Fruit fly (Drosophila melanogaster): ENCODE data around the gene CG34150.

CG34150 gene

dm6 chr3R:24816993-24817854, 3.2 kb downstream of the CG34150 start, which contains the start of the genes CG5808 and Saf-B:
Gene CG5808, minus strand, starts transcription at chr3R:24817007.
Gene Saf-B, plus strand, starts transcription at chr3R:24817464.
- TF ChIP-seq ttk (optimal IDR thresholded peaks at IDR 0.05) (no peak), h (optimal IDR thresholded peaks at IDR 0.05) (no peak), psq (optimal IDR thresholded peaks at IDR 0.05) (no peak), Myc (optimal IDR thresholded peaks at IDR 0.05) (no peak), Sin3A (optimal IDR thresholded peaks at IDR 0.05) (no peak), insv (optimal IDR thresholded peaks at IDR 0.05) (no peak)

DNA sequence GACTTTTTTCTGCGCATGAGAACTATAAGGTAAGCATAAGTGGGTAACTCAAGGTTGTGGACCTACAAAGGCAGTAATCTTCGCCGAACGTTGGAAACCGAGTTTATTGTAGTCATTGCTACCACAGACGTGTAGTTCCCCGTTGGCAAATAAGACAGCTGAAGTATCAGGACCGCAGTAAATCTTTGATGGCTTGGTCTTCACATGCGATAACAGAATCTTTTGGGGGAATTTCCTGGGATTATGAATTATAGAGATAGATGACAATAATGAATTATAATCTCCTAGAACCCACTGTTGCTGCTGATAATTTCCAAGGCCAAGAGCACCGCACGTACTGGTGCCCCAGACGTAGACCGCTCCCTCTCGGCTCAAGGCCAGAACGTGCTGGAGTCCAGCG, 9.0 kb downstream of the CG34150 start:
- TF ChIP-seq psq (optimal IDR thresholded peaks at IDR 0.05): no peak
- no peak for TF ChIP-seq Myc (optimal IDR thresholded peaks at IDR 0.05)
- no peak for TF ChIP-seq insv (optimal IDR thresholded peaks at IDR 0.05)
- TF ChIP-seq h (optimal IDR thresholded peaks at IDR 0.05): no peak
- no peak for TF ChIP-seq Sin3A (optimal IDR thresholded peaks at IDR 0.05)

DNA sequence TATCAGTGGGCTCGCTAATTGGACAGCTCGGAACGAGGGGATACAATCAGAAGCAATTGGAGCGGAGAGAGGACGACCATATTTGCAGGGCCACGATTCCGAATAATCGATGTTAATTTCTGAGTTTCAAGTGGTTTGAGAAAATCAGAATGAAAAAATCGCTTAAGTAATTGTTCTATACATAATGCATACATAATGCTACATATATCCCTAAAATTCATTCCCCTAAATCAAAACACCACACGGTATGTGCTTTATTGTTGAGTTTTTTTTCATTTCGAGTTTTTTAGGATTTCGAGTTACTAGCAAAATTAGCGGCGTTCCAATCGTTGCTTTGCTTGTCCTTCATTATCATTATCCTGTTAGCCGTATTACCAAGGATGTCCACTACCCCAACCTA, 11.5 kb downstream of the CG34150 start, which contains the start of gene niki:
Gene niki, minus strand, starts transcription at position 101 of the 400 bp plus-strand sequence.
- TF ChIP-seq insv (optimal IDR thresholded peaks at IDR 0.05): no peak
- no peak for TF ChIP-seq psq (optimal IDR thresholded peaks at IDR 0.05)
- TF ChIP-seq ttk (optimal IDR thresholded peaks at IDR 0.05): no peak
- no peak for TF ChIP-seq Myc (optimal IDR thresholded peaks at IDR 0.05)

dm6 chr3R:24828234-24828633, 14.2 kb downstream of the CG34150 start, which contains the start of gene RabX4:
Gene RabX4, minus strand, starts transcription at chr3R:24828409.
- TF ChIP-seq Myc (optimal IDR thresholded peaks at IDR 0.05): no peak
- TF ChIP-seq psq (optimal IDR thresholded peaks at IDR 0.05): no peak
- no peak for TF ChIP-seq ttk (optimal IDR thresholded peaks at IDR 0.05)
- no peak for TF ChIP-seq Sin3A (optimal IDR thresholded peaks at IDR 0.05)
- TF ChIP-seq insv (optimal IDR thresholded peaks at IDR 0.05): no peak
- no peak for TF ChIP-seq h (optimal IDR thresholded peaks at IDR 0.05)

DNA sequence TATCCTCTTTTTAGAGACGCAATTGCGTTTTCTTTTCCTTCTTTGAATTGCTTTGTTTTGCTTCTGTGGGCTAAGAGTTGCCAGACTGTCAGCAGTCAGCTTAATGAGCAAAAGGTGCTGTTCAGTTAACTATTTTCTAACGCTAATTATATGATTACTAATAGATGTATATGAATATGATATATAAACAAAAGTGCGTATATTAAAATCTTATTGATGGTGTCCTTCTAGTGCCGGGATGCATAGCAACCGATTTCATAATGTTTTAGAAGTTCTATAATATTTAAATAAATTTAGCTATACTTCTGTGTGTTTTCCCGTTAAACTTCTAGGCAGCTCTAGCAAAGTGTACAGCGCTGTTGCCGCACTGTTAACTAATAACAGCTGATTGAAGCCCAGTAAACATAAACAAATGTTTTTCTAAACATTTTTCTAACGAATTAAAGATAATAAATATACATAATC, 15.9 kb downstream of the CG34150 start, which contains the start of the genes Kaz and CG43273:
Gene Kaz, minus strand, starts transcription at position 73 of the 465 bp plus-strand sequence.
Gene CG43273, plus strand, starts transcription at position 415 of the 465 bp plus-strand sequence.
- TF ChIP-seq psq (optimal IDR thresholded peaks at IDR 0.05) (no peak), Myc (optimal IDR thresholded peaks at IDR 0.05) (no peak), h (optimal IDR thresholded peaks at IDR 0.05) (no peak), insv (optimal IDR thresholded peaks at IDR 0.05) (no peak), Sin3A (optimal IDR thresholded peaks at IDR 0.05) (no peak)

- no peak for TF ChIP-seq ttk (optimal IDR thresholded peaks at IDR 0.05)
- TF ChIP-seq h (optimal IDR thresholded peaks at IDR 0.05): no peak
These were observed 19.6 kb downstream of the CG34150 start, which contains the start of gene sosie for dm6 chr3R:24833652-24834051. Gene sosie, plus strand, starts transcription at chr3R:24833952.

dm6 chr3R:24841063-24841462, 27.0 kb downstream of the CG34150 start, which contains the start of gene CG33658:
Gene CG33658, minus strand, starts transcription at chr3R:24841163.
- no peak for TF ChIP-seq ttk (optimal IDR thresholded peaks at IDR 0.05)
- no peak for TF ChIP-seq Myc (optimal IDR thresholded peaks at IDR 0.05)
- TF ChIP-seq h (optimal IDR thresholded peaks at IDR 0.05): no peak
- no peak for TF ChIP-seq psq (optimal IDR thresholded peaks at IDR 0.05)
- no peak for TF ChIP-seq insv (optimal IDR thresholded peaks at IDR 0.05)

DNA sequence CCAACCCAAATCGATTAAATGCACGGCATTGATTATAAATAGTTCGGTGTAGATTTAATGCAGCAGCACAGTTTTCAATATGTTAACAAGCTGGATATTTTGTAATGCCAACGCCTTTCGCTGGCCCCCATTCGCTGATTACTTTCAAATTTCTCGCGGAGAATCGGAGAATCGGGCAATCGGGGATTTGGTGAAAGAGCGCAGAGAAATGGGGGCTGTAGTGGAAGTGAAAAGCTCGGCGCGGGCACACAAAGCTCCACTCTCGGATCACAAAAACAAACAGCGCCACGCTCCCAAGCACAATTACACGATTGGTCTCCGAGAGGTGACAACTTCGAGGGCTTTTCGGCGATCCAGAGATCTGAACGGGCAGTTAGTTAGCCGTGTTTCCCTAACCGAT, 27.6 kb downstream of the CG34150 start, which contains the start of gene Esp:
Gene Esp, plus strand, starts transcription at position 301 of the 400 bp plus-strand sequence.
- TF ChIP-seq h (optimal IDR thresholded peaks at IDR 0.05) (no peak), insv (optimal IDR thresholded peaks at IDR 0.05) (no peak), ttk (optimal IDR thresholded peaks at IDR 0.05) (no peak), Sin3A (optimal IDR thresholded peaks at IDR 0.05) (no peak), Myc (optimal IDR thresholded peaks at IDR 0.05) (no peak)

DNA sequence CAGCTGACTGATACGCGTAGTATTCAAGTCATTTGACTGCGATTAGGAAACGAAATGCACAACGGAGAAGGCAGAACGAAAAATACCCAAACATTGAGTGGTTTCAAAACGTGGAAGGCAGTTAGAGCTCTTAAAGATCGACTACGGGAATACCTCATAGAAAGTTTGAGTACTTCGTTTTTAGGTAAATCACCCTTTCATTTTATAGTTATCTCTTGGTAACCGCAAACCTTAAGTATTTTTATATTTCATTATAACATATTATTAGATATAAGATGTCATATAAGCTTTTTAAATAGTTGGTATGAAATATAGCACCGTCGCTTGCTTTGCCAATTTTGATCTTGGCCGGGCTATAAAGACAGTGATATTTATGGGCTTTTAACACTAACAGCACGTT, 31.1 kb downstream of the CG34150 start:
- TF ChIP-seq Myc (optimal IDR thresholded peaks at IDR 0.05) (no peak), insv (optimal IDR thresholded peaks at IDR 0.05) (no peak), ttk (optimal IDR thresholded peaks at IDR 0.05) (no peak), Sin3A (optimal IDR thresholded peaks at IDR 0.05) (no peak), h (optimal IDR thresholded peaks at IDR 0.05) (no peak), psq (optimal IDR thresholded peaks at IDR 0.05) (no peak)

dm6 chr3R:24845952-24846848, 32.1 kb downstream of the CG34150 start:
- TF ChIP-seq Sin3A (optimal IDR thresholded peaks at IDR 0.05) (no peak), insv (optimal IDR thresholded peaks at IDR 0.05) (no peak), ttk (optimal IDR thresholded peaks at IDR 0.05) (no peak), psq (optimal IDR thresholded peaks at IDR 0.05) (no peak), Myc (optimal IDR thresholded peaks at IDR 0.05) (no peak), h (optimal IDR thresholded peaks at IDR 0.05) (no peak)

DNA sequence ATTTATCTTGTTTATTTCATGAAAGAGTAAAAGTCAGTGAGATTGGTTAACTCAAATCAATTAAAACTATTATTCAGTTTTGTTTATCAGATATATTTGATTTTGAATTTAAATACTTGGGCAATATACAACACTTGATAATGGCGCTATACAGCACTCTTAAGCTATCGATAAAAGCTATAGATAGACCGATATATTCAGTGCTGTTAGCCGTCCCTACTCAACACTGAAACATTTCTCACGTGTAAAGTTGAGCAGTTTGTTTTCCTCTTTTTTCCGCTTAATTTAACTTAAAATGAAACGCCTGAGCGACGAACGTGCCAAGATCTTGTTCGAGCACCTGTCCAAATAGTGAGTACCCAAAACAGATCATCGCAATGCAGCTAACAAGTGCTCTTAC, 36.4 kb downstream of the CG34150 start, which contains the start of gene CG7006:
Gene CG7006, plus strand, starts transcription at position 208 of the 400 bp plus-strand sequence.
- TF ChIP-seq psq (optimal IDR thresholded peaks at IDR 0.05): no peak
- TF ChIP-seq Sin3A (optimal IDR thresholded peaks at IDR 0.05): no peak
- TF ChIP-seq ttk (optimal IDR thresholded peaks at IDR 0.05): no peak
- TF ChIP-seq Myc (optimal IDR thresholded peaks at IDR 0.05): no peak
- TF ChIP-seq insv (optimal IDR thresholded peaks at IDR 0.05): no peak
- TF ChIP-seq h (optimal IDR thresholded peaks at IDR 0.05): no peak

All from Kc167 (cell line).